Fruit fly (Drosophila melanogaster) Kc167 (cell line): ENCODE results near the gene Muted.

Experiments used
- Sin3A ChIP-seq: fragments of >200 bp; optimal IDR thresholded peaks from 2 replicates; lab custom pipeline; 2018; ENCODE audit warnings: missing external identifiers
- h ChIP-seq: fragments of >200 bp; optimal IDR thresholded peaks from 3 replicates; lab custom pipeline; 2018; ENCODE audit warnings: missing external identifiers
- insv ChIP-seq: fragments of >200 bp; optimal IDR thresholded peaks from 3 replicates; lab custom pipeline; 2018; ENCODE audit warnings: missing external identifiers
- psq ChIP-seq: fragments of >200 bp; optimal IDR thresholded peaks from 2 replicates; lab custom pipeline; 2017; ENCODE audit warnings: missing external identifiers
- ttk ChIP-seq: sonication (Bioruptor generic); optimal IDR thresholded peaks from 2 replicates; lab custom pipeline; 2017; ENCODE audit warnings: missing external identifiers

dm6 chr3R:22367126-22368076, 5.0 kb downstream of the Muted start, which contains the start of the genes Polr3F and PyK:
- TF ChIP-seq Sin3A (lab: Kevin White, UChicago), result no peak
- no peak for TF ChIP-seq h
- no peak for TF ChIP-seq psq (lab: Kevin White, UChicago)
- no peak for TF ChIP-seq ttk (lab: Kevin White, UChicago)
- TF ChIP-seq insv (lab: Kevin White, UChicago), result no peak
